Worm (Caenorhabditis elegans) whole organism, young adult: ENCODE data around the gene T04B2.8.

Experiments used
- F23B12.7 ChIP-seq: sonication (generic microtip); optimal IDR thresholded peaks from 2 replicates; lab custom pipeline; 2017; ENCODE audit warnings: missing genetic modification characterization, mild to moderate bottlenecking, missing compliant biosample characterization, antibody characterized with exemption, moderate library complexity; ENCODE audit not compliant: insufficient read depth
- F39B2.1 ChIP-seq: fragments of 200-800 bp; sonication (Bioruptor generic); IDR thresholded peaks from 2 replicates; pipeline ENCODE4 v1.3.6; 2022; ENCODE audit warnings: missing genetic modification reagents, missing genetic modification characterization, missing compliant biosample characterization
- F49E8.2 ChIP-seq: sonication (generic microtip); optimal IDR thresholded peaks from 3 replicates; lab custom pipeline; 2017; ENCODE audit warnings: missing genetic modification characterization, mild to moderate bottlenecking, missing compliant biosample characterization, antibody characterized with exemption, moderate library complexity; ENCODE audit not compliant: insufficient read depth
- F57A8.1 ChIP-seq: fragments of 200-800 bp; sonication (Bioruptor generic); optimal IDR thresholded peaks from 2 replicates; lab custom pipeline; 2018; ENCODE audit warnings: mild to moderate bottlenecking, missing genetic modification characterization, moderate library complexity, missing compliant biosample characterization
- F57C9.4 ChIP-seq: sonication (generic microtip); optimal IDR thresholded peaks from 2 replicates; lab custom pipeline; 2017; ENCODE audit warnings: mild to moderate bottlenecking, missing genetic modification characterization, missing compliant biosample characterization
- T26A5.8 ChIP-seq: sonication (generic microtip); optimal IDR thresholded peaks from 2 replicates; lab custom pipeline; 2016; ENCODE audit warnings: missing genetic modification characterization, missing compliant biosample characterization
- Y67H2A.10 ChIP-seq: fragments of 200-800 bp; sonication (Bioruptor generic); conservative IDR thresholded peaks from 2 replicates; pipeline ENCODE4 v1.3.6; 2022; ENCODE audit warnings: missing genetic modification reagents, missing genetic modification characterization, missing compliant biosample characterization
- Y95B8A.8 ChIP-seq: fragments of 200-800 bp; sonication (Bioruptor generic); IDR thresholded peaks from 2 replicates; pipeline ENCODE4 v1.3.6; 2022; ENCODE audit warnings: missing genetic modification reagents, missing genetic modification characterization, missing compliant biosample characterization
- ama-1 ChIP-seq, 3 experiments: fragments of 150-350 bp in 1 of 3; sonication (generic microtip) in 2 of 3; optimal IDR thresholded peaks; 2 replicates each; lab custom pipeline; 2014 to 2018; ENCODE audit warnings: missing biosample characterization in 2 of 3, missing genetic modification characterization in 2 of 3, missing genetic modification reagents in 2 of 3
- cebp-2 ChIP-seq: fragments of 200-800 bp; sonication (Bioruptor generic); IDR thresholded peaks from 2 replicates; pipeline ENCODE4 v1.3.6; 2022; ENCODE audit warnings: missing genetic modification characterization, missing compliant biosample characterization
- ceh-27 ChIP-seq: fragments of 200-800 bp; sonication (Bioruptor generic); optimal IDR thresholded peaks from 2 replicates; lab custom pipeline; 2018; ENCODE audit warnings: mild to moderate bottlenecking, missing genetic modification characterization, moderate library complexity, missing compliant biosample characterization
- ceh-91 ChIP-seq: fragments of 200-800 bp; sonication (Bioruptor generic); IDR thresholded peaks from 2 replicates; pipeline ENCODE4 v1.3.6; 2022; ENCODE audit warnings: missing genetic modification reagents, missing genetic modification characterization, missing compliant biosample characterization
- chd-7 ChIP-seq: sonication (generic microtip); optimal IDR thresholded peaks from 2 replicates; lab custom pipeline; 2016; ENCODE audit warnings: mild to moderate bottlenecking, missing genetic modification characterization, moderate library complexity, missing compliant biosample characterization
- efl-1 ChIP-seq: fragments of 150-350 bp; optimal IDR thresholded peaks from 2 replicates; lab custom pipeline; 2014; ENCODE audit warnings: missing biosample characterization, missing genetic modification reagents, missing genetic modification characterization
- egrh-3 ChIP-seq: fragments of 200-800 bp; sonication (Bioruptor generic); IDR thresholded peaks from 2 replicates; pipeline ENCODE4 v1.3.6; 2022; ENCODE audit warnings: missing genetic modification reagents, missing genetic modification characterization, missing compliant biosample characterization
- ekl-4 ChIP-seq: fragments of 200-800 bp; sonication (Bioruptor generic); IDR thresholded peaks from 2 replicates; pipeline ENCODE4 v1.3.6; 2022; ENCODE audit warnings: missing genetic modification reagents, missing genetic modification characterization, missing compliant biosample characterization
- him-1 ChIP-seq: sonication (generic microtip); optimal IDR thresholded peaks from 2 replicates; lab custom pipeline; 2016; ENCODE audit warnings: missing genotype, missing genetic modification reagents, missing genetic modification characterization, missing compliant biosample characterization
- hmg-1.2 ChIP-seq: fragments of 200-800 bp; sonication (Bioruptor generic); IDR thresholded peaks from 2 replicates; pipeline ENCODE4 v1.3.6; 2022; ENCODE audit warnings: missing genetic modification reagents, missing genetic modification characterization, missing compliant biosample characterization
- hmg-20 ChIP-seq: fragments of 200-800 bp; sonication (Bioruptor generic); IDR thresholded peaks from 2 replicates; pipeline ENCODE4 v1.3.6; 2022; ENCODE audit warnings: missing genetic modification reagents, missing genetic modification characterization, missing compliant biosample characterization
- hsf-1 ChIP-seq: fragments of 200-800 bp; sonication (Bioruptor generic); IDR thresholded peaks from 2 replicates; pipeline ENCODE4 v1.3.6; 2022; ENCODE audit warnings: missing genetic modification reagents, missing genetic modification characterization, missing compliant biosample characterization
- let-526 ChIP-seq: fragments of 200-800 bp; sonication (Bioruptor generic); IDR thresholded peaks from 2 replicates; pipeline ENCODE4 v1.3.6; 2022; ENCODE audit warnings: missing genetic modification reagents, missing genetic modification characterization, missing compliant biosample characterization
- lin-26 ChIP-seq: fragments of 200-800 bp; sonication (Bioruptor generic); IDR thresholded peaks from 2 replicates; pipeline ENCODE4 v1.3.6; 2022; ENCODE audit warnings: missing genetic modification reagents, missing genetic modification characterization, missing compliant biosample characterization
- lsl-1 ChIP-seq: fragments of 200-800 bp; sonication (Bioruptor generic); optimal IDR thresholded peaks from 2 replicates; lab custom pipeline; 2018; ENCODE audit warnings: mild to moderate bottlenecking, missing genetic modification characterization, moderate library complexity, missing compliant biosample characterization
- lsy-27 ChIP-seq: sonication (generic microtip); optimal IDR thresholded peaks from 2 replicates; lab custom pipeline; 2017; ENCODE audit warnings: missing genetic modification characterization, mild to moderate bottlenecking, missing compliant biosample characterization, antibody characterized with exemption, missing genotype, borderline replicate concordance; ENCODE audit not compliant: insufficient read depth
- madf-6 ChIP-seq: fragments of 200-800 bp; sonication (Bioruptor generic); IDR thresholded peaks from 2 replicates; pipeline ENCODE4 v1.3.6; 2022; ENCODE audit warnings: missing genetic modification reagents, missing genetic modification characterization, missing compliant biosample characterization
- mel-28 ChIP-seq: sonication (generic microtip); optimal IDR thresholded peaks from 2 replicates; lab custom pipeline; 2016; ENCODE audit warnings: borderline replicate concordance, mild to moderate bottlenecking, missing genetic modification characterization, missing compliant biosample characterization
- mes-4 ChIP-seq: sonication (generic microtip); optimal IDR thresholded peaks from 2 replicates; lab custom pipeline; 2016; ENCODE audit warnings: missing genotype, missing genetic modification characterization, missing compliant biosample characterization
- mxl-1 ChIP-seq: sonication (generic microtip); optimal IDR thresholded peaks from 2 replicates; lab custom pipeline; 2016; ENCODE audit warnings: missing genetic modification characterization, missing compliant biosample characterization
- nfyb-1 ChIP-seq: fragments of 200-800 bp; sonication (Bioruptor generic); IDR thresholded peaks from 2 replicates; pipeline ENCODE4 v1.3.6; 2022; ENCODE audit warnings: missing genetic modification reagents, missing genetic modification characterization, missing compliant biosample characterization
- nhr-27 ChIP-seq: fragments of 200-800 bp; sonication (Bioruptor generic); optimal IDR thresholded peaks from 2 replicates; lab custom pipeline; 2018; ENCODE audit warnings: mild to moderate bottlenecking, missing genetic modification characterization, moderate library complexity, missing compliant biosample characterization
- nhr-80 ChIP-seq: sonication (generic microtip); optimal IDR thresholded peaks from 2 replicates; lab custom pipeline; 2016; ENCODE audit warnings: missing genetic modification characterization, missing compliant biosample characterization
- nhr-90 ChIP-seq: sonication (generic microtip); optimal IDR thresholded peaks from 2 replicates; lab custom pipeline; 2016; ENCODE audit warnings: missing genotype, mild to moderate bottlenecking, missing genetic modification characterization, missing compliant biosample characterization
- pha-4 ChIP-seq: fragments of 150-350 bp; sonication (generic microtip); optimal IDR thresholded peaks from 2 replicates; lab custom pipeline; 2014; ENCODE audit warnings: missing biosample characterization, missing genetic modification reagents, missing genetic modification characterization
- rcor-1 ChIP-seq: fragments of 200-800 bp; sonication (Bioruptor generic); IDR thresholded peaks from 2 replicates; pipeline ENCODE4 v1.3.6; 2022; ENCODE audit warnings: missing genetic modification reagents, missing genetic modification characterization, missing compliant biosample characterization
- repo-1 ChIP-seq: sonication (generic microtip); optimal IDR thresholded peaks from 2 replicates; lab custom pipeline; 2017; ENCODE audit warnings: mild to moderate bottlenecking, missing genetic modification characterization, missing compliant biosample characterization
- sdz-38 ChIP-seq: sonication (generic microtip); optimal IDR thresholded peaks from 2 replicates; lab custom pipeline; 2016; ENCODE audit warnings: missing genotype, missing genetic modification characterization, missing compliant biosample characterization
- tbp1 ChIP-seq: fragments of 200-800 bp; sonication (Bioruptor generic); optimal IDR thresholded peaks from 2 replicates; lab custom pipeline; 2018; ENCODE audit warnings: mild to moderate bottlenecking, missing genetic modification characterization, missing compliant biosample characterization
- unc-130 ChIP-seq: sonication (generic microtip); optimal IDR thresholded peaks from 2 replicates; lab custom pipeline; 2016; ENCODE audit warnings: missing genetic modification reagents, missing genetic modification characterization, missing compliant biosample characterization
- unc-62 ChIP-seq: fragments of 150-350 bp; optimal IDR thresholded peaks from 2 replicates; lab custom pipeline; 2014; ENCODE audit warnings: missing biosample characterization, missing genetic modification reagents, missing genetic modification characterization
- zim-3 ChIP-seq: sonication (generic microtip); optimal IDR thresholded peaks from 2 replicates; lab custom pipeline; 2017; ENCODE audit warnings: mild to moderate bottlenecking, missing genetic modification characterization, moderate library complexity, missing compliant biosample characterization
- ztf-28 ChIP-seq: fragments of 200-800 bp; sonication (Bioruptor generic); IDR thresholded peaks from 2 replicates; pipeline ENCODE4 v1.3.6; 2022; ENCODE audit warnings: missing genetic modification reagents, missing genetic modification characterization, missing compliant biosample characterization

Gene T04B2.8

DNA sequence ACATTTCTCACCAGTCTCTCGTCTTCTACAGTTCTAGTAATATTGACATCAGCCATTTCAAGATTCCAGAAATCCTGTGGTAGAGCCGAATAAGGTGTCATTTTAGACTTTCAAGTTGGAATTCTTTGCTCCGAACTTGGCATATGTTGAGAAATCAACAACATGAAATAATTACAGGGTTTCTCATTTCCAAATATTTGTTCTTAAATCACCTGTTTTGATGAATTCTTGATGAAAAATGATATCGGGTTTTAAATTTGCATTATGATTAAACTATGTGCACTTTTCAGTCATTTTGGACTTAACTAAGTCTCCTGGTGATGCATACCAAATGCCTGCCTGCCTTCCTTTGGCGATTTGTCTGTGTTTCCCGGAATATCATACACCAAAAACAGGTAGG lies 2.6 kb upstream of the T04B2.8 start, which contains the start of gene srv-12:
Gene srv-12, minus strand, starts transcription at position 101 of the 400 bp plus-strand sequence.
- TF ChIP-seq him-1 (no peak), zim-3 (tag; lab: Kevin White, UChicago) (no peak), F49E8.2 (tag; lab: Kevin White, UChicago) (no peak), ceh-91 (no peak), hsf-1 (GFP tag; lab: Robert Waterston, UW) (no peak), F23B12.7 (tag; lab: Kevin White, UChicago) (no peak), nhr-90 (tag; lab: Kevin White, UChicago) (no peak), egrh-3 (GFP tag; lab: Robert Waterston, UW) (no peak), ztf-28 (no peak), mxl-1 (no peak), nhr-27 (no peak), cebp-2 (no peak), madf-6 (GFP tag; lab: Robert Waterston, UW) (no peak), mes-4 (tag; lab: Kevin White, UChicago) (no peak), ekl-4 (GFP tag; lab: Robert Waterston, UW) (no peak), hmg-1.2 (GFP tag; lab: Robert Waterston, UW) (no peak)

DNA sequence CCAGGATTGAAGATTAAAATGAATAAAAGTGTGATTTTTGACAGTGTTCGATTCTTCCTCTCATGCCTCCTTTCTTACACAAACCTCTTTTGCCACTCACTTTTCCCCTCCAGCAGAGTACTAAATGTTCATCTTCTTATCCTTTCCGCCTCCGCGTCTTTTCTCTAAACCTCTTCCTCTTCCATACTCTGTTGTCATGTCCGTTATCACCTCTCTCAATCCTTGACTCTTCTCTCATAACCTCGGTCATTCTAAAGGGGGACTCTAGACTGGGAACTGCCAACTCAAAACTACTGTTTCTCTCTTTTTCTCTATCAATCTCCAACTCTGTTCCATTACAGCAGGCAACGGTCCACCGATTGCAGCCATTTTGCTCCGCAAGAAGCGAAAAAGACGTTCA lies 2.7 kb downstream of the T04B2.8 start:
- no peak for TF ChIP-seq lsy-27 (tag; lab: Kevin White, UChicago)

DNA sequence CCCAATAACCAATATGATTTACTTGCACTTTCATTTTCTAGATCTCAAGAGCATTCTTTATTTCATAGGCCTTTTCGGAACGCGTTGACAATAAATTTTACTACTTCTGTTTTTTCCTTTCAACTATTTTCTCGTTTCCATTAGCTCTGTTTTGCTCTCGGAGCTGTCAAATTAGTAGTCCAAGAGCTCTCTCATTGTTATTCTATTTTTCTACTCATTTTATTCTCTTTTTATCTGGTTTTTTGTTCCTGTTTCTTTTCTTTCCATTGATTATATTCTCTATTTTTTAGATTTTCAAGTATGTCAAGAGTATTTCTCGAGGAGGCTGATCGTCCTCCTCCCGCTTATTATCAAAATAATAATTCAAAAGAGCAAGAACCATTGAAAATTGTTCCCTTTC lies 3.9 kb downstream of the T04B2.8 start, which contains the start of gene T04B2.3:
Gene T04B2.3, plus strand, starts transcription at position 301 of the 400 bp plus-strand sequence.
- TF ChIP-seq mes-4 (tag; lab: Kevin White, UChicago) (no peak), T26A5.8 (tag; lab: Kevin White, UChicago) (no peak), F39B2.1 (GFP tag; lab: Robert Waterston, UW) (no peak), nhr-80 (tag; lab: Kevin White, UChicago) (no peak), lin-26 (GFP tag; lab: Robert Waterston, UW) (no peak), nfyb-1 (GFP tag; lab: Robert Waterston, UW) (no peak), sdz-38 (tag; lab: Kevin White, UChicago) (no peak), unc-62 (no peak), nhr-27 (no peak), F57C9.4 (tag; lab: Kevin White, UChicago) (no peak), ekl-4 (GFP tag; lab: Robert Waterston, UW) (no peak), tbp1 (no peak), let-526 (GFP tag; lab: Robert Waterston, UW) (no peak), efl-1 (GFP tag; lab: Kevin White, UChicago) (no peak)

DNA sequence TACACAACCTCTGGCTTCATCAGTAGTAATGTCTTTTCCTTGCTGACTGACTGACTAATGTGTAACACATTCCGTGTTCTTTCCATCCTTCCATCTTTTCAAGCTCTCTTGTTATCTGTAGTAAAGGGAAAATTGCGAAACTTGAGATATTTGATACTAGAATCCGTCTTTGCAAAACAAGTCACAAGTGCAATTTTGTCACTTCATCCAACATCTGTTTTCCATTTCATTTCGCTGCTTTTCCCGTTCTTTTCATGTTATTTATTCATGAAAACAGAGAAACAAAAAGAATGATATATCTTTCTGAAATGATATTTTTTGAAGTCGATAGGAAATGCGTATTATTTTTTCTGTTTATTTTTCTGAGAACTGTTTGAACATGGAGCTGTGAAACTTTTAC lies 5.0 kb downstream of the T04B2.8 start:
- TF ChIP-seq unc-130 (GFP tag; lab: Kevin White, UChicago) (no peak), pha-4 (tag; lab: Kevin White, UChicago) (no peak)

DNA sequence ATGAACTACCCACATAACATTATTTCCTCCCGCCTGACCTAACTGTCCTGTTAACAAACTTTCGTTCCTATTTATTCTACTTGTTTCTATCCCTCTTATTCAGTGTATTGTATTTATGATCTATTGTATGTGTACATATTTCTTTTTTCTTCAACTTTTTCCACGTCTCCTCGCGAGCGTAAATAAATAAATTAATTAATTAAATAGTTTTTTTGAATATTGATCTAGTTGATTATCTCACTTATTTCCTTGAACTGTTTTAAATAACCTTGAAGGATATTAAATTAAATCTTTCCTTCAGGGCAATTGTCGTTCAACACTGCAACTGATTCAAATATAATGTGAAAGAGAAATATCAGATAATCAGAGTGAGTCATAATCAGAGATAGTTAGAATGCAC lies 8.1 kb downstream of the T04B2.8 start, which contains the start of gene frk-1:
Gene frk-1, plus strand, starts transcription at position 301 of the 400 bp plus-strand sequence.
- TF ChIP-seq pha-4 (tag; lab: Kevin White, UChicago) (no peak), rcor-1 (no peak), ceh-27 (GFP tag; lab: Kevin White, UChicago) (no peak), Y67H2A.10 (GFP tag; lab: Robert Waterston, UW) (no peak), lsl-1 (GFP tag; lab: Kevin White, UChicago) (no peak), mel-28 (tag; lab: Kevin White, UChicago) (no peak), Y95B8A.8 (GFP tag; lab: Robert Waterston, UW) (no peak), repo-1 (tag; lab: Kevin White, UChicago) (no peak), cebp-2 (no peak), ama-1 (optimal IDR thresholded peaks at IDR 0.05; lab: Kevin White, UChicago) (no peak), ama-1 (GFP tag; optimal IDR thresholded peaks at IDR 0.05; lab: Kevin White, UChicago) (no peak), F57A8.1 (GFP tag; lab: Kevin White, UChicago) (no peak), chd-7 (tag; lab: Kevin White, UChicago) (no peak), hmg-20 (GFP tag; lab: Robert Waterston, UW) (no peak)
